Worm (Caenorhabditis elegans) whole organism, L1 larva: Measurements from ENCODE around the gene his-1.

Source experiments
- ceh-82 ChIP-seq, 3 experiments: fragments of 150-350 bp in 1 of 3; sonication (generic microtip) in 2 of 3; optimal IDR thresholded peaks; 2 replicates each; lab custom pipeline; 2014 to 2017; ENCODE audit warnings: missing biosample characterization in 3 of 3, missing genetic modification characterization in 3 of 3
- efl-1 ChIP-seq, 4 experiments: fragments of 150-350 bp; optimal IDR thresholded peaks in 3 of 4; peaks in 1 of 4; 1 replicate in 1 of 4; 2 replicates in 3 of 4; lab custom pipeline; 2014; ENCODE audit warnings: missing biosample characterization in 2 of 4, missing genetic modification characterization in 2 of 4, missing genetic modification reagents in 2 of 4
- efl-3 ChIP-seq: fragments of 200-800 bp; sonication (Bioruptor generic); optimal IDR thresholded peaks from 2 replicates; lab custom pipeline; 2018; ENCODE audit warnings: mild to moderate bottlenecking, missing genetic modification characterization, missing compliant biosample characterization
- elt-3 ChIP-seq, 6 experiments: fragments of 150-350 bp in 1 of 6; sonication (generic microtip); optimal IDR thresholded peaks; 2 replicates each; lab custom pipeline; 2017 to 2018; ENCODE audit warnings: missing biosample characterization in 6 of 6, missing genetic modification characterization in 6 of 6, inconsistent platforms in 1 of 6
- fkh-8 ChIP-seq: sonication (generic microtip); optimal IDR thresholded peaks from 2 replicates; lab custom pipeline; 2016; ENCODE audit warnings: mild to moderate bottlenecking, missing genetic modification characterization, missing compliant biosample characterization
- mep-1 ChIP-seq: fragments of 150-350 bp; optimal IDR thresholded peaks from 2 replicates; lab custom pipeline; 2014; ENCODE audit warnings: missing biosample characterization, missing genetic modification characterization
- nhr-11 ChIP-seq: fragments of 150-350 bp; optimal IDR thresholded peaks from 2 replicates; lab custom pipeline; 2014; ENCODE audit warnings: missing biosample characterization, missing genetic modification characterization
- nhr-237 ChIP-seq: fragments of 150-350 bp; optimal IDR thresholded peaks from 2 replicates; lab custom pipeline; 2014; ENCODE audit warnings: missing biosample characterization, missing genetic modification characterization
- nhr-76 ChIP-seq: sonication (generic microtip); optimal IDR thresholded peaks from 2 replicates; lab custom pipeline; 2017; ENCODE audit warnings: missing biosample characterization, missing genetic modification characterization
- skn-1 ChIP-seq: fragments of 150-350 bp; optimal IDR thresholded peaks from 2 replicates; lab custom pipeline; 2014; ENCODE audit warnings: missing biosample characterization, missing genetic modification characterization
- sptf-1 ChIP-seq: fragments of 150-350 bp; optimal IDR thresholded peaks from 2 replicates; lab custom pipeline; 2014; ENCODE audit warnings: missing biosample characterization, missing genetic modification characterization
- unc-130 ChIP-seq: fragments of 150-350 bp; optimal IDR thresholded peaks from 2 replicates; lab custom pipeline; 2017; ENCODE audit warnings: missing biosample characterization, missing genetic modification characterization, inconsistent platforms

DNA sequence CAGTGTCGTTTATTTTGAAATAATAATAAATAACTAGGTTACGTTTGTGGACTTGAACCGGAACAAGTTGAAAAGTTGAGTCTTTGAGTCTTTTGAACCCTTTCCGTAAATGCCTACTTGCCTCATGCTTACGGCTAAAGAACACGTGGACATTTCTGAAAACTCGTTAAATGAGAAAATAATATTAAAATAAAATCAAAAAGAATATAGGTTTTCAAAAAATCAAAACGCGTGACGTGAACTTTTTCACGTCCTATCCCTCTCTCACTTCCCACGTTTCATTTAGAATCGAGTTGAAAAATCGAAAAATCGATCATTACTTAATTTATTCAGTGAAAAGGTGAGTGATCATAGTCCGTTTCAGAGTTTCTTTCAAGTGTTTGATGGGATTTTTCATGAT lies 6.9 kb downstream of the his-1 start, which contains the start of gene best-12:
- TF ChIP-seq nhr-11: no peak
- TF ChIP-seq sptf-1 (tag; lab: Kevin White, UChicago): no peak
- TF ChIP-seq skn-1 (tag; lab: Kevin White, UChicago): no peak
- TF ChIP-seq fkh-8: no peak
- no peak for TF ChIP-seq unc-130 (tag; lab: Kevin White, UChicago)
- no peak for TF ChIP-seq mep-1
- TF ChIP-seq nhr-76: no peak
- TF ChIP-seq nhr-237 (tag; lab: Kevin White, UChicago): no peak
- no peak for TF ChIP-seq ceh-82 (tag; optimal IDR thresholded peaks at IDR 0.05; lab: Kevin White, UChicago)
- TF ChIP-seq efl-1 (optimal IDR thresholded peaks at IDR 0.05; lab: Kevin White, UChicago): no peak
- no peak for TF ChIP-seq efl-1 (GFP tag; optimal IDR thresholded peaks at IDR 0.05 in 1 of 2; lab: Kevin White, UChicago)
- no peak for TF ChIP-seq elt-3 (tag; optimal IDR thresholded peaks at IDR 0.05; lab: Kevin White, UChicago)
- no peak for TF ChIP-seq efl-3 (GFP tag; lab: Kevin White, UChicago)
